Fruit fly (Drosophila melanogaster) whole organism, prepupa: ENCODE data around the gene CG13056.

ENCODE experiments used
- Blimp-1 ChIP-seq: fragments of 200-800 bp; sonication (Bioruptor generic); optimal IDR thresholded peaks from 3 replicates; lab custom pipeline; 2017; ENCODE audit warnings: missing biosample characterization, missing genetic modification characterization, mild to moderate bottlenecking, moderate library complexity, missing genetic modification reagents
- CG10631 ChIP-seq: fragments of 200-800 bp; sonication (Bioruptor generic); optimal IDR thresholded peaks from 2 replicates; lab custom pipeline; 2016; ENCODE audit warnings: missing biosample characterization, missing genetic modification characterization
- CG11294 ChIP-seq: fragments of 200-800 bp; sonication (Bioruptor generic); IDR thresholded peaks from 2 replicates; pipeline ENCODE4 v1.3.6; 2022; ENCODE audit warnings: missing biosample characterization, missing genetic modification characterization
- CG11762 ChIP-seq: fragments of 200-800 bp; sonication (Bioruptor generic); optimal IDR thresholded peaks from 3 replicates; lab custom pipeline; 2016; ENCODE audit warnings: missing biosample characterization, missing genetic modification characterization; ENCODE audit not compliant: insufficient read depth
- CG11902 ChIP-seq: fragments of 200-800 bp; sonication (Bioruptor generic); optimal IDR thresholded peaks from 3 replicates; lab custom pipeline; 2016; ENCODE audit warnings: missing biosample characterization, missing genetic modification characterization
- CG15336 ChIP-seq: fragments of 200-800 bp; sonication (Bioruptor generic); IDR thresholded peaks from 2 replicates; pipeline ENCODE4 v1.3.6; 2022; ENCODE audit warnings: missing biosample characterization, missing genetic modification characterization
- CG1621 ChIP-seq: fragments of 200-800 bp; sonication (Bioruptor generic); optimal IDR thresholded peaks from 3 replicates; lab custom pipeline; 2018; ENCODE audit warnings: missing biosample characterization, mild to moderate bottlenecking, missing genetic modification characterization
- CG3032 ChIP-seq: fragments of 200-800 bp; optimal IDR thresholded peaks from 2 replicates; lab custom pipeline; 2019; ENCODE audit warnings: missing biosample characterization, mild to moderate bottlenecking, missing genetic modification characterization, moderate library complexity
- CG31627 ChIP-seq: fragments of 200-800 bp; sonication (Bioruptor generic); optimal IDR thresholded peaks from 3 replicates; lab custom pipeline; 2016; ENCODE audit warnings: missing biosample characterization, missing genetic modification characterization
- CG34406 ChIP-seq: fragments of 200-800 bp; sonication (Bioruptor generic); optimal IDR thresholded peaks from 3 replicates; lab custom pipeline; 2016; ENCODE audit warnings: missing biosample characterization, missing genetic modification characterization
- CG6163 ChIP-seq: fragments of 200-800 bp; sonication (Bioruptor generic); IDR thresholded peaks from 3 replicates; pipeline ENCODE4 v1.3.6; 2022; ENCODE audit warnings: missing biosample characterization, missing genetic modification characterization
- CG6276 ChIP-seq: fragments of 200-800 bp; sonication (Bioruptor generic); optimal IDR thresholded peaks from 2 replicates; lab custom pipeline; 2017; ENCODE audit warnings: missing biosample characterization, mild to moderate bottlenecking, missing genetic modification characterization
- CG6792 ChIP-seq: fragments of 200-800 bp; sonication (Bioruptor generic); optimal IDR thresholded peaks from 3 replicates; lab custom pipeline; 2016; ENCODE audit warnings: missing biosample characterization, missing genetic modification characterization
- CG6808 ChIP-seq: fragments of 200-800 bp; sonication (Bioruptor generic); optimal IDR thresholded peaks from 3 replicates; lab custom pipeline; 2017; ENCODE audit warnings: missing biosample characterization, missing genetic modification characterization, mild to moderate bottlenecking, moderate library complexity, missing genetic modification reagents
- CG7368 ChIP-seq: fragments of 200-800 bp; sonication (Bioruptor generic); optimal IDR thresholded peaks from 3 replicates; lab custom pipeline; 2016; ENCODE audit warnings: missing biosample characterization, missing genetic modification characterization
- CG8119 ChIP-seq: fragments of 200-800 bp; sonication (Bioruptor generic); IDR thresholded peaks from 3 replicates; pipeline ENCODE4 v1.3.6; 2022; ENCODE audit warnings: missing biosample characterization, missing genetic modification characterization
- CG8319 ChIP-seq: fragments of 200-800 bp; sonication (Bioruptor generic); optimal IDR thresholded peaks from 3 replicates; lab custom pipeline; 2016; ENCODE audit warnings: missing biosample characterization, missing genetic modification characterization
- CG9139 ChIP-seq: fragments of 200-800 bp; sonication (Bioruptor generic); optimal IDR thresholded peaks from 3 replicates; lab custom pipeline; 2017; ENCODE audit warnings: missing biosample characterization, mild to moderate bottlenecking, missing genetic modification characterization
- Eip75B ChIP-seq: fragments of 200-800 bp; sonication (Bioruptor generic); optimal IDR thresholded peaks from 3 replicates; lab custom pipeline; 2016; ENCODE audit warnings: missing biosample characterization, missing genetic modification characterization
- Eip78C ChIP-seq: fragments of 200-800 bp; sonication (Bioruptor generic); peaks from one replicate; lab custom pipeline; 2016; ENCODE audit warnings: missing biosample characterization, missing genetic modification characterization
- Ets21C ChIP-seq: fragments of 200-800 bp; sonication (Bioruptor generic); optimal IDR thresholded peaks from 3 replicates; lab custom pipeline; 2016; ENCODE audit warnings: missing biosample characterization, missing genetic modification characterization
- Lpt ChIP-seq: fragments of 200-800 bp; sonication (Bioruptor generic); optimal IDR thresholded peaks from 3 replicates; lab custom pipeline; 2016; ENCODE audit warnings: missing biosample characterization, missing genetic modification characterization
- Met ChIP-seq: fragments of 200-800 bp; sonication (Bioruptor generic); optimal IDR thresholded peaks from 3 replicates; lab custom pipeline; 2016; ENCODE audit warnings: missing biosample characterization, missing genetic modification characterization
- OdsH ChIP-seq: fragments of 200-800 bp; sonication (Bioruptor generic); optimal IDR thresholded peaks from 3 replicates; lab custom pipeline; 2016; ENCODE audit warnings: missing biosample characterization, missing genetic modification characterization
- acj6 ChIP-seq: fragments of 200-800 bp; sonication (Bioruptor generic); optimal IDR thresholded peaks from 3 replicates; lab custom pipeline; 2016; ENCODE audit warnings: missing biosample characterization, missing genetic modification characterization
- cyc ChIP-seq: fragments of 200-800 bp; sonication (Bioruptor generic); optimal IDR thresholded peaks from 3 replicates; lab custom pipeline; 2016; ENCODE audit warnings: missing biosample characterization, missing genetic modification characterization
- dac ChIP-seq: fragments of 200-800 bp; sonication (Bioruptor generic); optimal IDR thresholded peaks from 2 replicates; lab custom pipeline; 2017; ENCODE audit warnings: missing biosample characterization, mild to moderate bottlenecking, missing genetic modification characterization
- esn ChIP-seq: fragments of 200-800 bp; sonication (Bioruptor generic); optimal IDR thresholded peaks from 2 replicates; lab custom pipeline; 2016; ENCODE audit warnings: missing biosample characterization, mild to moderate bottlenecking, missing genetic modification characterization, moderate library complexity
- fd59A ChIP-seq: fragments of 200-800 bp; sonication (Bioruptor generic); optimal IDR thresholded peaks from 2 replicates; lab custom pipeline; 2017; ENCODE audit warnings: missing biosample characterization, mild to moderate bottlenecking, missing genetic modification characterization, missing genetic modification reagents
- fd85E ChIP-seq: fragments of 200-800 bp; sonication (Bioruptor generic); optimal IDR thresholded peaks from 3 replicates; lab custom pipeline; 2016; ENCODE audit warnings: missing biosample characterization, missing genetic modification characterization
- fkh ChIP-seq: fragments of 200-800 bp; sonication (Bioruptor generic); optimal IDR thresholded peaks from 3 replicates; lab custom pipeline; 2017; ENCODE audit warnings: missing biosample characterization, mild to moderate bottlenecking, missing genetic modification characterization, moderate library complexity
- lz ChIP-seq: fragments of 200-800 bp; sonication (Bioruptor generic); optimal IDR thresholded peaks from 3 replicates; lab custom pipeline; 2016; ENCODE audit warnings: missing biosample characterization, missing genetic modification characterization
- net ChIP-seq: fragments of 200-800 bp; sonication (Bioruptor generic); optimal IDR thresholded peaks from 3 replicates; lab custom pipeline; 2016; ENCODE audit warnings: missing biosample characterization, missing genetic modification characterization
- pdm3 ChIP-seq: fragments of 200-800 bp; sonication (Bioruptor generic); optimal IDR thresholded peaks from 3 replicates; lab custom pipeline; 2016; ENCODE audit warnings: missing biosample characterization, missing genetic modification characterization
- salr ChIP-seq, 2 experiments: fragments of 200-800 bp; sonication (Bioruptor generic); optimal IDR thresholded peaks; 3 replicates each; lab custom pipeline; 2016 to 2018; ENCODE audit warnings: missing biosample characterization in 2 of 2, missing genetic modification characterization in 2 of 2, mild to moderate bottlenecking in 1 of 2
- spab ChIP-seq: fragments of 200-800 bp; sonication (Bioruptor generic); optimal IDR thresholded peaks from 2 replicates; lab custom pipeline; 2017; ENCODE audit warnings: missing biosample characterization, mild to moderate bottlenecking, missing genetic modification characterization, missing genetic modification reagents
- svp ChIP-seq: fragments of 200-800 bp; sonication (Bioruptor generic); peaks from one replicate; lab custom pipeline; 2016; ENCODE audit warnings: missing biosample characterization, missing genetic modification characterization
- topi ChIP-seq: fragments of 200-800 bp; sonication (Bioruptor generic); optimal IDR thresholded peaks from 3 replicates; lab custom pipeline; 2016; ENCODE audit warnings: missing biosample characterization, missing genetic modification characterization

CG13056 gene

DNA sequence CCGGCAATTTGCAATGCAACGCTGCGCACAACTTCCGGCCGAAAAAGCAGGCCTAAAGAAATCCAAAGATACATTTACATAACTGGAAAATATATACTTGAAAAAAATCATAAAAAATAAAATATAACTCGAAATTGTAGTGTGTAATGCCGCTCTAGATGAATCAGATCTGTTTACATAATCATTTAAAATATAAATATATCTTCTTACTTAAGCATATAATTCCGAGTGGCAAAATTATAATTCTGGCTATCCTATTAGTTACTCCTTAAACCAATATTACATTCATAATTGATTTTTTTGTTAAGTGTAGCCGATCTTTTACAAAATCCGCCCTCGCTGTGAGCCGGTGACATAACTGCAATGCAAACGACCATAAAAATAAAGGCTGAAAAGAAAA, 6.3 kb downstream of the CG13056 start (continued):
- no peak for TF ChIP-seq CG8319 (GFP tag; lab: Kevin White, UChicago)
- TF ChIP-seq CG8119 (GFP tag; lab: Robert Waterston, UW), result peak; percentile 74
- TF ChIP-seq Lpt (GFP tag; lab: Kevin White, UChicago), result no peak
- TF ChIP-seq fd85E (GFP tag; lab: Kevin White, UChicago), result no peak
- TF ChIP-seq CG11762, result no peak
- TF ChIP-seq OdsH (GFP tag; lab: Kevin White, UChicago), result no peak
- no peak for TF ChIP-seq esn (GFP tag; lab: Kevin White, UChicago)
- TF ChIP-seq fkh (GFP tag; lab: Kevin White, UChicago), result no peak
- TF ChIP-seq spab, result no peak
- no peak for TF ChIP-seq CG6792 (GFP tag; lab: Kevin White, UChicago)
- no peak for TF ChIP-seq svp
- no peak for TF ChIP-seq pdm3
- TF ChIP-seq CG31627 (GFP tag; lab: Kevin White, UChicago), result no peak
- no peak for TF ChIP-seq net (GFP tag; lab: Kevin White, UChicago)
- no peak for TF ChIP-seq CG1621
- TF ChIP-seq CG11294 (GFP tag; lab: Robert Waterston, UW), result no peak

DNA sequence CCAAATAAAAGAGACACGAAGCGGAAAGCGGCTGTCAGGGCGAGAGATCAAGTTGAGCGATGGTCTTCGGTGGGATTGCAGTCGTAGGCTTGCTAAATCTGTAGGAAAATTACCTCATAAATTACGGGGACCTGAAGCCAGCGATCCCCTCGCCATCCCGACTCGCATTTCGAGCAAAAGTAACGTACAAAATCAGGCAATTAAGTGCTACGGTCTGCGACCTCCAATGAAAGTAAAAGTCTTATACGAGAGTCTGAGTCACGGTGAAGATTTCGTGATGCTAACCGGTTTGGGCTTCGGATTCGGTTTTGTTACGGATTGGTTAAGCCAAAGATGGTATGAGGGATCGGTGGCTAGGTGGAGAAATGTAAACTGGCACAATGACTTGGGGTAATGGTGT, 6.8 kb downstream of the CG13056 start:
- TF ChIP-seq dac (GFP tag; lab: Kevin White, UChicago), result no peak
- peak; percentile 90 for TF ChIP-seq Blimp-1

DNA sequence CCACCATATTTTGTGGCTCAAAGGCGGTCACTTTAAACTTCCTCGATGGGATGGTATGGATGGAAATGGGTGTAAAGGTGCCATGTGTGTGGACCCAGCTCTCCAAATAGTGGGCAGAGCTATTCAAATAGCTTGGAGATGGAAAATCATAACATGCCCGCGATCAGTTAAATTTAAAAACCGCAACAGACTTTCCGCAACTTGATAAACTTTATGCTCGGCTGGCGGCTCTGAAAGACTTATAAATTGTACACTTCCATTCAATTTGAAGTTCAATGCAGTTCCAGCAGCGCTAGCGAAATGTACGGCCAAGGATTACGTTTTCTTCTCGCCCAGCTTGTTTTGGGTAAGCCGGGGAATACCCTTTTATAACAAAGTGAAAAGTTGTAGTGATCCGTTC, 12.9 kb downstream of the CG13056 start, which contains the start of gene CG33257:
TSS of gene CG33257 (plus strand) at position 301 of the 400 bp plus-strand sequence.
- no peak for TF ChIP-seq fd85E (GFP tag; lab: Kevin White, UChicago)
- no peak for TF ChIP-seq Eip78C
- no peak for TF ChIP-seq CG11762
- no peak for TF ChIP-seq topi (GFP tag; lab: Kevin White, UChicago)
- no peak for TF ChIP-seq Met (GFP tag; lab: Kevin White, UChicago)
- no peak for TF ChIP-seq net (GFP tag; lab: Kevin White, UChicago)
- TF ChIP-seq salr (GFP tag; optimal IDR thresholded peaks at IDR 0.05; lab: Kevin White, UChicago), result no peak
- TF ChIP-seq CG34406, result no peak
- TF ChIP-seq CG6808 (GFP tag; lab: Kevin White, UChicago), result no peak
- TF ChIP-seq CG6276 (GFP tag; lab: Kevin White, UChicago), result no peak
- TF ChIP-seq Eip75B, result no peak
- no peak for TF ChIP-seq CG10631 (GFP tag; lab: Kevin White, UChicago)
- TF ChIP-seq CG11902 (GFP tag; lab: Kevin White, UChicago), result no peak
- TF ChIP-seq acj6 (GFP tag; lab: Kevin White, UChicago), result no peak
- TF ChIP-seq Ets21C, result no peak
- TF ChIP-seq lz (GFP tag; lab: Kevin White, UChicago), result no peak

DNA sequence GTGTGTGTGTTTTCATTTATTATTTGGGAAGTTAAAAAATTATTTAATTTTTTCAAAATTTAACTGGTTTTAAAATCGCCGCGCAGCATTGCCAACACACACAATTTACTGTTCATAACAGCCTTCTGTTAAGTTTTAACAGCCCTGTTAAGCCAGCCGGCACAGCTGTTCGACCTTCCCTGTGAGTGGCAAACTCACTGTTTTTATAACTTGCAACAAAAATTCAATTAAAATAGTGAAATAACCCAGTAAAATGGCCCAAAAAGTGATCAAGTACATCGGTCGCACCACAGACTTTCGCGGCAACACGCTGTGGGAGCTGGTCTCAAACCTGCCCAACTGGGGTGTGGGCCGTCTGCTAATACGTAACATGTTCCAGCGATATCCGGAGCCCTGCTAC, 14.8 kb downstream of the CG13056 start, which contains the start of gene mRpS34:
TSS of gene mRpS34 (plus strand) at position 161 of the 400 bp plus-strand sequence.
- TF ChIP-seq CG6808 (GFP tag; lab: Kevin White, UChicago), result no peak

DNA sequence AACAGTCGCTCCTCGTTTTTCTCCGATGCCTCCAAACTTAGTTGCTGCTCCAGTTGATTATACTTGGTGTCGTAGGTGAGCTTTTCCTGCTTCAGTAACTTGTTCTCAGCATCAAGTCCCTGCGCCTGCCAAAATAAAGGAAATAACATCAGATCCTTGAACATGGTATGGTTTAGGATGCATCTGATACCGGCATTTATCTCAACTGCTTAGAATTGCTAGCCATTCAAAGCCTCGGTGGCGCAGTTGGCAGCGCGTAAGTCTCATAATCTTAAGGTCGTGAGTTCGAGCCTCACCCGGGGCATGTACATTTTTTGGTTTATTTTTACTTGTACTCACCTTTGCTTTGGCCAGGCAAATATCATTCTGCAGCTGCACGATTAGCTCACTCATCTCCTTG, 16.6 kb downstream of the CG13056 start:
- TF ChIP-seq CG34406, result no peak
- TF ChIP-seq CG6163, result no peak
- TF ChIP-seq topi (GFP tag; lab: Kevin White, UChicago), result no peak
- TF ChIP-seq CG6276 (GFP tag; lab: Kevin White, UChicago), result no peak
- TF ChIP-seq CG3032 (tag; lab: Kevin White, UChicago), result no peak
- no peak for TF ChIP-seq svp
- no peak for TF ChIP-seq Blimp-1
- no peak for TF ChIP-seq CG11762
- no peak for TF ChIP-seq cyc (GFP tag; lab: Kevin White, UChicago)
- no peak for TF ChIP-seq CG15336 (GFP tag; lab: Robert Waterston, UW)
- TF ChIP-seq fd59A (GFP tag; lab: Kevin White, UChicago), result no peak
- no peak for TF ChIP-seq CG7368
- no peak for TF ChIP-seq Eip78C
- TF ChIP-seq CG9139 (GFP tag; lab: Kevin White, UChicago), result no peak
- no peak for TF ChIP-seq Ets21C
- no peak for TF ChIP-seq fkh (GFP tag; lab: Kevin White, UChicago)
- TF ChIP-seq, all 60 proteins: peak for 0
